Fruit fly (Drosophila melanogaster): ENCODE results near the gene Rrp47.

Gene Rrp47

dm6 chrX:15944735-15945323 lies at the start of gene Rrp47:
Gene Rrp47 (plus strand): TSS chrX:15944897.
- TF ChIP-seq CG8478 (optimal IDR thresholded peaks at IDR 0.05) (no peak), psq (optimal IDR thresholded peaks at IDR 0.05) (no peak), EcR (GFP tag; optimal IDR thresholded peaks at IDR 0.05) (no peak), Dll (optimal IDR thresholded peaks at IDR 0.05) (no peak), usp (GFP tag; optimal IDR thresholded peaks at IDR 0.05) (no peak), pan (optimal IDR thresholded peaks at IDR 0.05) (no peak)

- no peak for TF ChIP-seq pan (optimal IDR thresholded peaks at IDR 0.05)
- no peak for TF ChIP-seq psq (optimal IDR thresholded peaks at IDR 0.05)
- TF ChIP-seq CG8478 (optimal IDR thresholded peaks at IDR 0.05) = no peak
- no peak for TF ChIP-seq EcR (GFP tag; optimal IDR thresholded peaks at IDR 0.05)
- no peak for TF ChIP-seq usp (GFP tag; optimal IDR thresholded peaks at IDR 0.05)
- no peak for TF ChIP-seq Dll (optimal IDR thresholded peaks at IDR 0.05)
Observed at dm6 chrX:15909564-15910284, 35.0 kb upstream of the Rrp47 start, which contains the start of gene CycD. Gene CycD (minus strand): TSS chrX:15909676.

DNA sequence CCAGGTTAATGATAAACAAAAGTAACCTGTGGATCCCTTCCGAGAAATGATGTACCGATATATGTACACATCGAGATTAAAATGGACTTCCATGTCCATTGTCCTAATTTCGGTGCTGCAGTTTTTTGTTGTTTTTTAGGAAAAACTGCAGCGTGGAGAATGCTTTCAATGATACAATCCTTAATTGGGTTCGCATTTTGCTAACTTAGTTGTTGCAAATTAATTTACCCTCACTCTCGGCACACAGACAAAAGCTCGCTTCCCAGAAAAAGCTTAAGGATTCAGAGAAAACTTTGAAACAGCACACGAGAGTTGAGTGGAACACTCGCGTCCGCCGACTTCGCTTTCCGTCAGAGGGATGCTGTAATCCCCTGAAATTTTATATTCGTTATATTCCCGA lies 34.1 kb upstream of the Rrp47 start, which contains the start of gene Lrp4:
Gene Lrp4, plus strand, starts transcription at position 301 of the 400 bp plus-strand sequence.
- no peak for TF ChIP-seq usp (GFP tag; optimal IDR thresholded peaks at IDR 0.05)

DNA sequence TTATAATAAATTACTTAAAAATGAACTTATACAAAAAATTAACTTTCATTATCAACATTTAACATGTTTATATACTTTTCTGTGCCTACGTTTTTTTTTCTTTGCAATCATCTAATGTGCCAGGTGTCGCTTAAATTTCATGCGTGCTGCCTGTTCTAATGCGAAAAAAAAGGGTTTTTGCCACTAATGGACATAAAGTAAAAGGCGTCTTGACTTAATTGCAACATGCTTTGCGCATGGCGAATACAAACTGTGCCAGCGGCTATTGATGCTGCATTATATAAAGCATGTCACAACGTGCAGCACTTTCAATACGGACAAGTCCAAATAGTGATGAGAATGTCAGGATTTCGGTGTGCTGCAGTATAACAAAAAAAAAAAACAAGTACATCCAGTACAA lies 23.0 kb upstream of the Rrp47 start, which contains the start of gene CG8916:
Gene CG8916, plus strand, starts transcription at position 301 of the 400 bp plus-strand sequence.
- TF ChIP-seq usp (GFP tag; optimal IDR thresholded peaks at IDR 0.05) (no peak), psq (optimal IDR thresholded peaks at IDR 0.05) (no peak), Dll (optimal IDR thresholded peaks at IDR 0.05) (no peak)

DNA sequence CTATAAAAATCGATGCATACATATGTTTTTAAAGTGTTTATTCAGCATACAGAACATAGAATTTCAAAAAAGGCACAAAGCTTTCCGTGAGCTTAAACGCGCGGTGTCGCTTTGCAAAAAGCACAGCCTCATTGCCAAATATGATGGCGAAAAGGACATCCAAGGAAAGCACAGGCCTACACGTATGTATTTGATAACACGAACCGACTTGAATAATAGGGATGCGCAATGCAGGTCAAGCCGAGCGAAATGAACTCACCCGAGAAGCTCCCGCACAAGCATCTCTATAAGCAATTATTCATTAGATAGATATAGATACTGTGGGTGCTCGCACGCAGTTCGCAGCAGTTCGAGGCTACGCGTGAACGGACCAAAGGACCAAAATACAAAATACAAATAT lies 19.9 kb upstream of the Rrp47 start, which contains the start of gene Lcch3:
Gene Lcch3, plus strand, starts transcription at position 301 of the 400 bp plus-strand sequence.
- TF ChIP-seq psq (optimal IDR thresholded peaks at IDR 0.05) (no peak), Dll (optimal IDR thresholded peaks at IDR 0.05) (no peak), pan (optimal IDR thresholded peaks at IDR 0.05) (no peak), usp (GFP tag; optimal IDR thresholded peaks at IDR 0.05) (no peak), EcR (GFP tag; optimal IDR thresholded peaks at IDR 0.05) (no peak)

dm6 chrX:15933504-15934225 lies 11.0 kb upstream of the Rrp47 start, which contains the start of gene Ranbp16:
Gene Ranbp16 (minus strand): TSS chrX:15933867.
- TF ChIP-seq psq (optimal IDR thresholded peaks at IDR 0.05) (no peak), pan (optimal IDR thresholded peaks at IDR 0.05) (no peak), EcR (GFP tag; optimal IDR thresholded peaks at IDR 0.05) (no peak), Dll (optimal IDR thresholded peaks at IDR 0.05) (no peak), usp (GFP tag; optimal IDR thresholded peaks at IDR 0.05) (no peak), CG8478 (optimal IDR thresholded peaks at IDR 0.05) (no peak)

DNA sequence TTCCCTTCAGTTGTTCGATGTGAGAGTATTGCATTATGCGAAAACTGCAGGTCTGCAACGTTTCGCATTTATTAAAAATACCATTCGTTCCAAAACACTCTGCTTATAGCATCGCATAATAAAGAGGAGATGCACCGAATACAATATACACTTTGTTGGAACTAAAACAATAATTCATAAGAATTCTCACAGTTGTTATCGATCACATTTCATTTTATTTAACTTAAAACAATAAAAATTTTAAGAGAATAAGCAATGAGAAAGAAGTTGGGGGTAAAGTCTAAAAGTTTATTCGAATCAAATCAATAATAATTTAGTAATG lies 10.5 kb upstream of the Rrp47 start:
- TF ChIP-seq pan (optimal IDR thresholded peaks at IDR 0.05) = no peak
- TF ChIP-seq usp (GFP tag; optimal IDR thresholded peaks at IDR 0.05) = no peak
- TF ChIP-seq EcR (GFP tag; optimal IDR thresholded peaks at IDR 0.05) = no peak
- no peak for TF ChIP-seq psq (optimal IDR thresholded peaks at IDR 0.05)
- TF ChIP-seq Dll (optimal IDR thresholded peaks at IDR 0.05) = no peak
- no peak for TF ChIP-seq CG8478 (optimal IDR thresholded peaks at IDR 0.05)

DNA sequence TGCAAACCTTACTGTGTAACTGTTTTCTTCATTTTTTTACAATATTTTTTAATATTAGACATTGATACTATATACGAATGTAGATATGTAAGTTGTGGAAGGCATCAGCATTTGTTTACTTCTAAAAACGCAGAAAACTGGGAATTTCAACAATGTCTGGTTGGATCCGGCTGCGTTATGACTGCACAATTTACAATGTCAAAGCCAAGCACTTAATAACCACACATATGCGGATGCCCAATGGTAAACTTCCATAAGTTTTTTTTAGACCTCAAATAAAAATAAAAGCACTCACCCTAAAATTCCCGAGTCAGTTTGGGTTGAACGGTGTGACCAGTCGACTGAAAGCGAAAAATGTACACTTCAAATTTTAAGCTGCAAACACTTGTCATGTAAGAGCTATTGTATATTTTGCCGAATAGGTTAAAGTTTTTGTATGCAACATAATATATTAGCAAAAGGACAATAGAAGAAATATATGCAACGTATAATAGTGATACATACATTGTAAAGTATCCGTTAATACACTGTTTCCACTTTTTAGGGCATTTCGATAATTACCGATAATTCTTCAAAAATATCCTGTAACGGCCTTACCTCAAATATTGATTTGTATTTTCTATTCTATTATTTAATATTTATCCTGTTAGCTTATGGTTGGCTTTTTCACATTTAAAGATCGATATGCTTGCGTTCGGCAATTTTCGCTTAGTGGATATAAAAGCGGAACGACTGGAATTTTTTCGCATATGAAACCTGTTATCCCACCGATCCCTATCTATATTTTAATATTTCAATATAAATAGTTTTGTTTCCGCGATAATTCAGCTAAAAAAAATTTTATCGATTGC lies 4.4 kb upstream of the Rrp47 start, which contains the start of gene Stim:
Gene Stim, minus strand, starts transcription at position 347 of the 851 bp plus-strand sequence.
- TF ChIP-seq EcR (GFP tag; optimal IDR thresholded peaks at IDR 0.05) = no peak
- no peak for TF ChIP-seq Dll (optimal IDR thresholded peaks at IDR 0.05)
- no peak for TF ChIP-seq usp (GFP tag; optimal IDR thresholded peaks at IDR 0.05)
- no peak for TF ChIP-seq pan (optimal IDR thresholded peaks at IDR 0.05)
- no peak for TF ChIP-seq CG8478 (optimal IDR thresholded peaks at IDR 0.05)
- TF ChIP-seq psq (optimal IDR thresholded peaks at IDR 0.05) = no peak

- TF ChIP-seq usp (GFP tag; optimal IDR thresholded peaks at IDR 0.05) (no peak), pan (optimal IDR thresholded peaks at IDR 0.05) (no peak), CG8478 (optimal IDR thresholded peaks at IDR 0.05) (no peak), psq (optimal IDR thresholded peaks at IDR 0.05) (no peak), Dll (optimal IDR thresholded peaks at IDR 0.05) (no peak), EcR (GFP tag; optimal IDR thresholded peaks at IDR 0.05) (no peak)
Observed at dm6 chrX:15940956-15941246, 3.8 kb upstream of the Rrp47 start, which contains the start of gene CG8924. Gene CG8924 (plus strand): TSS chrX:15941077.

DNA sequence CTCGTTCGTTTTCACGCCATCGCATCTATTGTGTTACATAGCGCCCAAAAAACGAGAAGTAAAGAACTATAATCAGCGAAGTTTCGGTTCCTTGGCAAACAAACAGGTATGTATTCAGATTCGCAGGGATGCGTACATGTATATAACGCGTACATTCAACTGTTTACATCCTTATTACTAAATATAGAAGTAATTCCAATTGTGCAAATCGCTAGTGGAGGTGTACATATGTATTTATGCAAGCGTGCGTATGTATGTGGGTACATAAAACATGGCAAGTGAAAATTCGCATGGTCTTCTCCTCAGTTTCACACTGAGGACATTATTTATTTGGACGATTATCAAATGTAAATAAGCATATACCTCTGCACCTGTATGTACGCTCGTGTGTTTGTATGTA lies 3.2 kb upstream of the Rrp47 start:
- no peak for TF ChIP-seq pan (optimal IDR thresholded peaks at IDR 0.05)
- TF ChIP-seq psq (optimal IDR thresholded peaks at IDR 0.05) = no peak
- no peak for TF ChIP-seq EcR (GFP tag; optimal IDR thresholded peaks at IDR 0.05)
- no peak for TF ChIP-seq CG8478 (optimal IDR thresholded peaks at IDR 0.05)
- TF ChIP-seq usp (GFP tag; optimal IDR thresholded peaks at IDR 0.05) = no peak
- no peak for TF ChIP-seq Dll (optimal IDR thresholded peaks at IDR 0.05)

- TF ChIP-seq pan (optimal IDR thresholded peaks at IDR 0.05) = no peak
- no peak for TF ChIP-seq Dll (optimal IDR thresholded peaks at IDR 0.05)
- no peak for TF ChIP-seq CG8478 (optimal IDR thresholded peaks at IDR 0.05)
- no peak for TF ChIP-seq EcR (GFP tag; optimal IDR thresholded peaks at IDR 0.05)
- no peak for TF ChIP-seq psq (optimal IDR thresholded peaks at IDR 0.05)
- TF ChIP-seq usp (GFP tag; optimal IDR thresholded peaks at IDR 0.05) = no peak
Observed at dm6 chrX:15950056-15950455, 5.4 kb downstream of the Rrp47 start.

Data from whole organism.